Fruit fly (Drosophila melanogaster): ENCODE results near the gene ast.

ast gene

dm6 chr2L:1062473-1063363, 15.0 kb upstream of the ast start (continued):
- TF ChIP-seq fd85E (GFP tag; optimal IDR thresholded peaks at IDR 0.05), result no peak
- peak; percentile 28 for TF ChIP-seq CG6276 (GFP tag; optimal IDR thresholded peaks at IDR 0.05)
- peak; percentile 74 for TF ChIP-seq dsx (GFP tag; optimal IDR thresholded peaks at IDR 0.05; ENCODE audit: poor library complexity, severe bottlenecking)
- no peak for TF ChIP-seq Lpt (GFP tag; optimal IDR thresholded peaks at IDR 0.05)
- peak; percentile 69 for TF ChIP-seq CG6792 (GFP tag; optimal IDR thresholded peaks at IDR 0.05)
- peak; percentile 42 for TF ChIP-seq CG1621 (tag; optimal IDR thresholded peaks at IDR 0.05)
- TF ChIP-seq OdsH (GFP tag; optimal IDR thresholded peaks at IDR 0.05), result peak; percentile 72
- TF ChIP-seq Sox14 (GFP tag; optimal IDR thresholded peaks at IDR 0.05), result peak; percentile 71
- TF ChIP-seq CG8319 (GFP tag; optimal IDR thresholded peaks at IDR 0.05), result peak; percentile 50
- TF ChIP-seq Ets96B (tag; optimal IDR thresholded peaks at IDR 0.05), result peak; percentile 79
- peak; percentile 85 for TF ChIP-seq lz (GFP tag; optimal IDR thresholded peaks at IDR 0.05)
- TF ChIP-seq eg (GFP tag; IDR thresholded peaks at IDR 0.05), result 0 out of 3 replicates have a peak, but pooled peaks have one; percentile 30
- peak; percentile 63 for TF ChIP-seq CG32006 (GFP tag; optimal IDR thresholded peaks at IDR 0.05)
- peak; percentile 58 for TF ChIP-seq CG11902 (GFP tag; optimal IDR thresholded peaks at IDR 0.05)
- peak; percentile 67 for TF ChIP-seq achi (GFP tag; optimal IDR thresholded peaks at IDR 0.05)
- peak; percentile 33 for TF ChIP-seq CG9139 (GFP tag; optimal IDR thresholded peaks at IDR 0.05)
- peak; percentile 57 for TF ChIP-seq Sox15 (GFP tag; optimal IDR thresholded peaks at IDR 0.05)
- TF ChIP-seq spab (GFP tag; optimal IDR thresholded peaks at IDR 0.05), result peak; percentile 66
- TF ChIP-seq Eip93F (GFP tag; optimal IDR thresholded peaks at IDR 0.05), result no peak
- peak; percentile 43 for TF ChIP-seq CG7368 (GFP tag; optimal IDR thresholded peaks at IDR 0.05)
- TF ChIP-seq CG11294 (GFP tag; IDR thresholded peaks at IDR 0.05), result no peak
- TF ChIP-seq fkh (GFP tag; optimal IDR thresholded peaks at IDR 0.05), result no peak
- peak; percentile 38; the same call in 2 of the 3 replicates for TF ChIP-seq CG6163 (GFP tag; IDR thresholded peaks at IDR 0.05)
- peak; percentile 68 for TF ChIP-seq CG34406 (GFP tag; optimal IDR thresholded peaks at IDR 0.05)
- TF ChIP-seq pdm3 (GFP tag; optimal IDR thresholded peaks at IDR 0.05), result peak; percentile 61
- peak; percentile 83 for TF ChIP-seq esn (GFP tag; optimal IDR thresholded peaks at IDR 0.05)
- TF ChIP-seq CG3919 (GFP tag; optimal IDR thresholded peaks at IDR 0.05), result peak; percentile 68

dm6 chr2L:1063695-1064094, 14.1 kb upstream of the ast start:
- no peak for TF ChIP-seq net (GFP tag; optimal IDR thresholded peaks at IDR 0.05)
- no peak for TF ChIP-seq CG34406 (GFP tag; optimal IDR thresholded peaks at IDR 0.05)
- TF ChIP-seq Eip75B (GFP tag; optimal IDR thresholded peaks at IDR 0.05), result no peak

dm6 chr2L:1064544-1064943, 13.2 kb upstream of the ast start:
- no peak for TF ChIP-seq CG10669 (GFP tag; optimal IDR thresholded peaks at IDR 0.05)
- TF ChIP-seq Smox (GFP tag; optimal IDR thresholded peaks at IDR 0.05), result no peak
- TF ChIP-seq Hr4 (GFP tag; optimal IDR thresholded peaks at IDR 0.05), result no peak
- no peak for TF ChIP-seq CG34406 (GFP tag; optimal IDR thresholded peaks at IDR 0.05)
- TF ChIP-seq OdsH (GFP tag; optimal IDR thresholded peaks at IDR 0.05), result no peak
- no peak for TF ChIP-seq fd85E (GFP tag; optimal IDR thresholded peaks at IDR 0.05)
- TF ChIP-seq Eip93F (GFP tag; optimal IDR thresholded peaks at IDR 0.05), result no peak
- no peak for TF ChIP-seq Lpt (GFP tag; optimal IDR thresholded peaks at IDR 0.05)
- TF ChIP-seq CG15336 (GFP tag; IDR thresholded peaks at IDR 0.05), result no peak
- TF ChIP-seq CG9139 (GFP tag; optimal IDR thresholded peaks at IDR 0.05), result no peak
- no peak for TF ChIP-seq CG1621 (tag; optimal IDR thresholded peaks at IDR 0.05)

dm6 chr2L:1065038-1065437, 12.7 kb upstream of the ast start:
- TF ChIP-seq fd85E (GFP tag; optimal IDR thresholded peaks at IDR 0.05) (no peak), Hr4 (GFP tag; optimal IDR thresholded peaks at IDR 0.05) (peak; percentile 34), topi (GFP tag; optimal IDR thresholded peaks at IDR 0.05) (peak; percentile 82), CG4318 (GFP tag; optimal IDR thresholded peaks at IDR 0.05) (peak; percentile 25), acj6 (GFP tag; optimal IDR thresholded peaks at IDR 0.05) (peak; percentile 73), CG6792 (GFP tag; optimal IDR thresholded peaks at IDR 0.05) (peak; percentile 71), ss (GFP tag; optimal IDR thresholded peaks at IDR 0.05) (peak; percentile 71 to 77), OdsH (GFP tag; optimal IDR thresholded peaks at IDR 0.05) (peak; percentile 82), CG11762 (GFP tag; optimal IDR thresholded peaks at IDR 0.05; ENCODE audit: insufficient read depth) (peak; percentile 19), esn (GFP tag; optimal IDR thresholded peaks at IDR 0.05) (peak; percentile 86), CG11294 (GFP tag; IDR thresholded peaks at IDR 0.05) (no peak), CG34406 (GFP tag; optimal IDR thresholded peaks at IDR 0.05) (peak; percentile 59), CG3919 (GFP tag; optimal IDR thresholded peaks at IDR 0.05) (peak; percentile 81), achi (GFP tag; optimal IDR thresholded peaks at IDR 0.05) (peak; percentile 72), CG8632 (GFP tag; optimal IDR thresholded peaks at IDR 0.05) (peak; percentile 42), pdm3 (GFP tag; optimal IDR thresholded peaks at IDR 0.05) (peak; percentile 80), salr (GFP tag; optimal IDR thresholded peaks at IDR 0.05) (peak; percentile 54 to 70), CG6276 (GFP tag; optimal IDR thresholded peaks at IDR 0.05) (no peak), Eip75B (GFP tag; optimal IDR thresholded peaks at IDR 0.05) (peak; percentile 72), Sox102F (GFP tag; optimal IDR thresholded peaks at IDR 0.05) (peak; percentile 86), CG6854 (GFP tag; optimal IDR thresholded peaks at IDR 0.05) (peak; percentile 73)
